Fruit fly (Drosophila melanogaster): Measurements from ENCODE around the gene Dhfr.

Gene Dhfr

DNA sequence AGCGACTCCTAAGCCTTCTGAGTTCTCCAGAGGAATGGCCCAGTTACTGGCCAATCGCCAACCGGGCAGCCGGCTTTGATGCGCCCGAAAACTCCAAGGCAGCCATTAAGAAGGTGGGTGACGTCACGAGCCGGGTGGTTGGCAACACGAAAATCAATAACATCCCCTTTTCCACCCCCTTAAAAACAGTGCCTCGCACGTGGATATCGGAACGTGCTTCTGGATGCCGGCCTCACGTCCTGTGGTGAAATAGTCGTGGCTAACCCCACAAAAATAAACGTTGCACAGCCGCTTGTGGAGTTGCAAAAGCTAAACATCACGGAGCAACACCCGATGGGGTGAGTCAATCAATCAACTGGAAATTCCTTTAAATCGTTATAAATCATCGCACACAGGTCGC lies 24.4 kb upstream of the Dhfr start:
- no peak for TF ChIP-seq noc (tag; optimal IDR thresholded peaks at IDR 0.05)

DNA sequence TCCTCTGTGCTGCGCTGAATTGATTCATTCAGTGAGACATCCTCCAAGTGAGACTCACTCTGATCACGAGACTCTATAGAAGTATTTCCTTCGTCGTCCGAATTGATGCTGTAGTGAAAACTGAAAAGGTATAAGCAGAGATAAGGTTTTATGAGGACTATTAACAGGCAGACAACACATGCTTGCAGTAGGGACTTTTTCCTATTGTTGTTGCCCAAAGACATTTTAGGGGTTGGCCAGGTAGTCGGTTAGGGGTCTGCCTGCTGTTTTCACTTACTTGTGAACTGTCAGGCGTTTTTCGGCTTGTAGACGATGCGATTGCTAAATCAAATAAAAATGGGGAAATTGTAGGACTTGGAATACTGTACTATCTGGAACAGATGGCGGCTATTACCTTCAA lies 12.4 kb upstream of the Dhfr start:
- TF ChIP-seq noc (tag; optimal IDR thresholded peaks at IDR 0.05): no peak

DNA sequence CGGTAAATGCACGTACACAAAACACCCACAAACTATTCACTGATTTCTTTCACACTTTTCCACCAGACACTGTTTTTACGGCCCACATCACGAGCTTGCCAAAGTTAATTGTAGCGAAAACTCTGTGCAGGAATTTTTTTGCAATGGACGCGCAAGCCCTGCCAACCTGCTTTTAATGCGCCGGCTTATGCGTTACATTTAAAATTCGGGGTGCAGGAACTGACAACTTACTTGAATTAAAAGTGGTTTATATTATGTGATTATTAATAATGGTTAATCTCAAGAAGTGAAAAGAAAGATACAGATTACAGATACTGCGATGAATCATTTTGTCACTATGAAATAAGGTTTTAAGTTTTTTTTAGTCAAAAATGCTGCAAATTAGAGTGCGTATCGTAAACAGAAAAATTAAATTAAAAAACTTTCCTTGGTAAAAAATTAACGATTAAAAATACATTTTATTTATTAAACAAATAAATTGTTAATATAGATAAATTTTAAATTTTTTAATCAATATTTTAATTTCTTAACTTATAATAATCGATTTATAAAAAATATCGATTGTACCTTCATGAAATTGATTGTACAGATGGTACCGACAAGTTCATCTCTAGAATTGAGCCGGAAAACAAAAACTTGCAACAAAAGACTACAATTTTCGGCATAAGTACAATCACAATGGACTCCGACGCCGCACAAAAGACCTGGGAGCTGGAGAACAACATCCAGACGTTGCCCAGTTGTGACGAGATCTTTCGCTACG lies 11.3 kb upstream of the Dhfr start, which contains the start of the genes CG42232 and CSN5:
Gene CG42232 (minus strand): TSS at position 163 of the 763 bp plus-strand sequence.
Gene CSN5 (plus strand): TSS at position 599 of the 763 bp plus-strand sequence.
- no peak for TF ChIP-seq noc (tag; optimal IDR thresholded peaks at IDR 0.05)

DNA sequence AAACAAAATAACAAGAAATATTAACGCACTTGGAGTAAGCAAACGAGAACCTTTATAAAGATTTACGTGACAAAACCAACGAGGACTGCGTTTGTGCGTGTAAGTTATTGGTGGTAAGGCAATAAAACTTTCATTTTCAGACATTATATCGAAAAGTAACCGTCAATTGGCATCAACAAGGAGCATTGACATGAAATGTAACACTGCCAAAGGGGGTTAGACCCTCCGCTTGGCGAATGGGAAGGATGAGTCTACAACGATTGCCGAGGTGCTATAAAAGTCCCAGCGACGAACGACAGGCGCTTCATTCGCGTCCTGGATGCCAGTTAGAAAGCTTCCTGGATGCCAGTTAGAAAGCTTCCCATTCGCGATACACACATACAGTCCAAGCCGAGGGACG lies 8.7 kb upstream of the Dhfr start, which contains the start of gene Gyc89Da:
Gene Gyc89Da (plus strand): TSS at position 301 of the 400 bp plus-strand sequence.
- TF ChIP-seq noc (tag; optimal IDR thresholded peaks at IDR 0.05): no peak

DNA sequence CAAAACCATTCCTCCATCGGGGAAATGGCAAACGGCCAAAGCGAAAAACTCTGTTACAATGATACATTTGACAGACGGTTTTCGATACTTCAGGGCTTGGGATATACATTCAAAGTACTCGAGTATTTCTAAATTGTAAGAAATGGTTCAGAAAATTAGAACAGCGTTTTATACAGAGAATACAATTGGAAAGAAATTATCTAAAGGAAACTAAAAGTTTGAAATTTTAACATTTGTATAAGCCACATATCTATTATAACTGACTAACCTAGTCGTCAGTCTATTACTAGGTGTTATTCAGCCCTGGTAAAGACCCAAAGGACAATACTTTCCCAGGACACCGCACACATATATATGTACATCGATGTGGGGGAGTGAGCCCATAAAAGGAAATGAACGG lies 4.5 kb upstream of the Dhfr start:
- no peak for TF ChIP-seq noc (tag; optimal IDR thresholded peaks at IDR 0.05)

DNA sequence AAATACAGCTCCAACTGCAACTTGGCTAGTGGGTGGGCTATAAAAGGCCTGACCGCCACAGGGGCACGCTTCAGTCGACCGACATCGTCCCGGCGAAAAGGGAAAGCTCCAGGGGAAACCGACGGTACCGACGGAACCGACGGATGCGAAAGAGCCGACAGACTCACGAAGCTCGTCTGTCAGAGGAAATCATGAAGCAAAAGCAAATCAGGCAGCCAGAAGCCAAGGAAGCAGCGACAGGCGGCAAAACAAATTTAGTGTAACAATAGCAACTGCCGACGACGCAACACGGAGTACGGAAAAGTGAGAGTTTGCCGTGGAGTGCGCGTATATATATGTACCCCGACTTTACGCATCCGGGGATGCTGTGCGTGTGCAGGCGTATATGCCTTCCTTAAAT lies 3.9 kb upstream of the Dhfr start, which contains the start of gene Gyc89Db:
Gene Gyc89Db (plus strand): TSS at position 78 of the 400 bp plus-strand sequence.
- no peak for TF ChIP-seq noc (tag; optimal IDR thresholded peaks at IDR 0.05)

DNA sequence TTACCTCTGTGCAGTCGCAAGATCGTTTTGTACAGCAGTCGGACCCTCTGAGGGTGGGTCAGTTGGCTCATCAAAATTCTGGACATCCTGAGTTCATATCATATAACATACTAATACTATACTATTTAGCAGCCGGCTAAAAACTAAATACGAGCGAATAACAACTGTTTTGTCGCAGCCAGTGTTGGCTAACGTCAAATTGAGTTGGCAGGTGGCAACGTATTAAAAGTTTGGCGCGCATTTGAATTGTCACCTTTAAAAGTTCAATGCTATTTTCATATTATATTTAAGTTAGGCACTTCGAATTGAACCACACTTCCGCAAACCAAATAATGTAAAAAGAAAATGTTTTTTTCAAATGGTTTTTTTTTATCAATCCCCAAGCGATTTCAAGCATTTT lies 1.3 kb downstream of the Dhfr start, which contains the start of gene Sdhaf3:
Gene Sdhaf3 (minus strand): TSS at position 177 of the 400 bp plus-strand sequence.
- TF ChIP-seq noc (tag; optimal IDR thresholded peaks at IDR 0.05): no peak

DNA sequence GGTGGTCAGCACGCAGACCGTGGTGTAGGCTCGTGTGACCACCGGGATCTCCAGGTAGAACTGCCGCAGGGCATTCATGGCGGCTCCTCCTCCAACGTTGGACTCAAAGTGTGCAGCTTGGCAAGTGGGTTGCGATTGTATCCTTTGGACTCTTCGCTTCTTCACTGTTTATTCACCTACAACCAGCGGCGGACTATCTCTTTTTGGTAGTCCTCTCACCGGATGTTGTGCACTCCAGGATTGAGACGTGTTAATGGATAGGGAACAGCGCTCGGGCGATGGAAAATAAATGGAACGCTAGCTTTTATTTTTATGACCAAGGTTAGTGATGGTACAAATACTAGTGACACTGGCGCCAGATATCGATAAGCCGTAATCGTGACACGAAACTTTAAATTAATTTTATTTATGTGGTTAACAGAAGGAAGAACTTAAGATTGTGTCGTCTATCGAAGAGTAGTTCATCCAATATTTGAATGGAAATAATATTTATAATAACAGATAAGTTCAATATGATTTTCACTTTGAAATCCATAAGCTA lies 3.0 kb downstream of the Dhfr start, which contains the start of gene Der-2:
Gene Der-2 (minus strand): TSS at position 347 of the 541 bp plus-strand sequence.
- TF ChIP-seq noc (tag; optimal IDR thresholded peaks at IDR 0.05): no peak

DNA sequence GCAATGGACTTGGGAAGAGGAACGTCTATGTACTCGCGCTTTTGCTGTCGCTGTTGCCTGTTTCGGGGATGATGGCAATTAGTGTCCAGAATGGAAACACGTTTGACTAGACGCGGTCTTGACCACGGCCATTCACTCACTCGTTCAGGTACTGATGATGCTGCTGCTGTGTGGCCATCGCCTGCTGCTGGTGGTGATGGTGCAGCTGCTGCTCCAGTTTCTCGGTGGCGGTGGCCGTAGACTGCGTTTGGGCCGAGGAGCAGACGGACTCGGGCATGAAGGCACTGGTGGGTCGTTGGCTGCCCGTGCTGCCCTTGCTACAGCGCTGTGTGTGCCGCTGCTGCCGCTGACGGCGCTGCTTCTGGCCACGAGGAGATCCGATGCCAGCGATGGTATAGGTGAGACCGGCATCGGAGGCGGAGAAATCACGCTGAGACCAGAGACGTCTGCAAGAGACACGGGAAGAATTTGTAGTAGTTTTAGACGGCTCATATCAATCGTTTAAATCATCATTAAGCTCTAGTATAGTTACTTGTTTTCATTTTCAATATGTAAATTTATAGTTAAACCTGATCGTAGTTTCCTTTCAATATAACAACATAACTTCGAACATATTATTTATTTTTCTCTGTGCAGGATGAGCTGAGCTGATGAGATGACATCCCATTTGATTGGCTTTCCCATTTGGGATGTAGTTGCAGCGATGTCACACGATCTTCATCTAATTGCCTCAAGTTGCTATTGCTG lies 4.7 kb downstream of the Dhfr start:
- no peak for TF ChIP-seq noc (tag; optimal IDR thresholded peaks at IDR 0.05)

DNA sequence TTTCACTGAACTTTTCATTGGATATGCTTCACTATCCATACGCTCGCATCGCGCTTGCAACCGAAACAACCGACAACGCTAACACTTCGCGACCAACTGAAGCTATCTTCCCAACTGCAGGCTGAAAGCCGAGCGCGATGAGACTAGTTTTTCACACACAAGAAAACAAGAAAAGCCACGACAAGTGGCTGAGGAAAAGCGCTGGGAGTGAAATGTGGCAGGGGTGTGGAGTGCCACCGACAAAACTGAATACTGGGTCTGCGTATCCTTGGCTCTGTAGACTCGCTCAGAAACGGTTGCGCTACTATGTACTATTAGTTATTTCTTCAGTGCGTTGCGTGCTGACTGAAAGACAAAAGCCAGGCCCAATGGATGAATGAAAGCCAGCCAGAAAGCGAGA lies 14.4 kb downstream of the Dhfr start, which contains the start of gene Cad89D:
Gene Cad89D (minus strand): TSS at position 101 of the 400 bp plus-strand sequence.
- no peak for TF ChIP-seq noc (tag; optimal IDR thresholded peaks at IDR 0.05)

DNA sequence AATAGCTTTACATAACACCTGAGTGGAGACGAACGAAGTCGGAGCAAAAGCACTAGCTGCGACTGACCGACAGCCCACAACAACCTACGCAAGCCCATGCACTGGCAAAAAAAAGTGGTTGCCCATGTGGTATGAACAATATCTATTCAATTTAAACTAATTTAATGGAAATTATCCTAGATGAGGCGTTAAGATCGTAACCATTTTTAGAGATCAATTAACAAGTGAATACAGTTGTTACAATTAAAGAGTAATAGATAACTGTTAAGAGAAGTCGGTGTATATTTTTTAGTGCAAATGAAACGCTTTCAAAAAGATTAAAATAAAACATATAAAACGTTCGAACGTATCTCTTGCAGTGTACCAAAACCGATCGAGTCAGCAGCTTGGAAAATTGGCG lies 15.2 kb downstream of the Dhfr start:
- no peak for TF ChIP-seq noc (tag; optimal IDR thresholded peaks at IDR 0.05)

DNA sequence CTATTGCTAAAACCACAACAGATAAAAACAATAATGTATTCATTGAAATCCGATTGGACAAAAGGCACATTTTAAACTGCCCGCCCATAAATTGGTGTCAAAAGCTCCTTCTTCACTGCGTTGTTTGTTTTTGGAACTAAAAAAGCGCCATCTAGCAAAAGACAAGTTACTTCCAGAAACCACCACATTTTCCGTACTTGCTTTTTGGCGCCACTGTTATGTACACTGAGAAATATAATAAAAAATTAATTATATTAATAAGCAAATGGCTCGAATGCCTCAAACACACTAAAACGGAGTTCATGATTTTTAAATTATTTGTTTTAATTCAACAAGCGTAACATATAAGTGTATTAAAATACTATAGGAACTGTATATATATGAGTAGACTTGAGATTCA lies 16.4 kb downstream of the Dhfr start:
- TF ChIP-seq noc (tag; optimal IDR thresholded peaks at IDR 0.05): no peak

DNA sequence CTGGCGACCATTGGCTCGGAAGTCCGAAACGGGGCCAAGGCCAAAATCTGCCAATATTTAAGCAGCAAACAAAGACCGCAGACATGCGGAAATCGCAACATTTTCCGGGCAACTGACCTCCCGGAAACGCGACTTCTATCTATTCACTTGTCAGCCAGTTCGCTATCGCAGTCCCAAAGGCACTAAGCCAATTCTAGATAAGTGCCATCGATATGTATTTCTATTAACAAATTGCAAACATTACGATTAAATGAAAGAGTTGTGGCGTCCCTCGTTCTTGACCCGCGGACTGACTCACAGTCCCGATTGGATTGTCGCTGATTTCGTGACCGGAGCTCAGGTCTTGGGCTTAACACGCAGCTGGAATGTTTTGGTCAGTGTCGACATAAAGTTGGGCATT lies 17.9 kb downstream of the Dhfr start, which contains the start of gene Gr89a:
Gene Gr89a (minus strand): TSS at position 101 of the 400 bp plus-strand sequence.
- no peak for TF ChIP-seq noc (tag; optimal IDR thresholded peaks at IDR 0.05)

DNA sequence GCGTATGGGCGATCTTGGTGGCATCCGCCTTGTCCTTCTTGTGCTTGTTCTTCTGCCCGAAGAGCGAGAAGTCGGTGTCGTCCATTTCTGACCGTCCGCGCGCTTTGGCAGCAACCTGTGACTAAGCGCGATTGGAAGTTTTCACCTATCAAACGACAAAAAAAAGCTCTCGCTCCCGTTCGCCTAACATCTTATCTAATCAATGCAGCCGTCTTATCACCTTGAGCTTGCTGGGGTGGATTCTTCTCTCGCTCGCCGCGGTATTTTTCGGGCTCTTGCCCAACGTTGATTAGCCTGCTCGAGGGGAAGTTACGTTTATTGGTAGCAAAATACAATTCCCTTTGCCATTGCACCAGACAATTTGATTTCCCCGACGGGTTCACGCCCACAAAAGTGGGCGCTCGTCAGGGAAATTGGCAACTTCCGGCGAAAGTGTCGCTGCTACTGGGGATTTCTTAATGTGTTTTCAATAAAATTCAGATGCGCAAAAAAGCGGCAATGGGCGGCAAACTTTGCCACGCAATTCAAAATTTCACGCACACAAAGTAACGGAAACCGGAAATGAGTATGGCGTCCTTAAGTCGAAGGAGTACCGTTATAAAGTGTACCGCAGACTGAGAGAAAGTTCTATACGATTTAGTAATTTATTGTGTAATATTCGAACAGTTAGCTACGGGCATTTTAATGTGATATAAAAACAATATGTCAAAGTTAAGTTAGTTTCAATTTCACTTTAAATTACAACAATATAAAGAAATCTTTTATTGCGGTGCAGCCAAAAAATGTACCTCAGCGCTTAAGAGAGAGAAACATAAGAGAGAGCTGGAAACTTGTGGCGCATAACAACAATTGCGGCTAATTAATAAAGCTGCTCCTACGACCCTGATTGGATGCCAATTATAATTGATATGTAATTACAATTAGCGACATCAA lies 20.2 kb downstream of the Dhfr start, which contains the start of gene Decay:
Gene Decay (minus strand): TSS at position 132 of the 933 bp plus-strand sequence.
- no peak for TF ChIP-seq noc (tag; optimal IDR thresholded peaks at IDR 0.05)

All from whole organism, larva.